Worm (Caenorhabditis elegans) whole organism, L4/young adult: ENCODE measurements around the gene ceeh-2.

Source experiments
- W03F9.2 ChIP-seq: fragments of 150-350 bp; optimal IDR thresholded peaks from 2 replicates; lab custom pipeline; 2014; ENCODE audit warnings: missing biosample characterization, missing genetic modification characterization
- dao-5 ChIP-seq: sonication (generic microtip); optimal IDR thresholded peaks from 2 replicates; lab custom pipeline; 2016; ENCODE audit warnings: missing genotype, missing genetic modification characterization, moderate library complexity, missing compliant biosample characterization
- him-1 ChIP-seq: sonication (generic microtip); optimal IDR thresholded peaks from 2 replicates; lab custom pipeline; 2016; ENCODE audit warnings: missing genotype, missing genetic modification reagents, missing genetic modification characterization, missing compliant biosample characterization

ce11 chrV:10352928-10353427 lies 4.7 kb downstream of the ceeh-2 start, which contains the start of gene nol-56:
- TF ChIP-seq dao-5 (tag; lab: Kevin White, UChicago): no peak
- peak; percentile 28 for TF ChIP-seq him-1
- TF ChIP-seq W03F9.2 (tag; lab: Kevin White, UChicago): peak; percentile 93
